Worm (Caenorhabditis elegans) whole organism, L3 larva: ENCODE results near the gene try-5.
A peak's percentile ranks its signal among the peaks of the same experiment; 100 is the strongest.

Experiments
- aly-2 ChIP-seq: fragments of 150-350 bp; optimal IDR thresholded peaks from 2 replicates; lab custom pipeline; 2014; ENCODE audit warnings: missing biosample characterization, missing genetic modification characterization
- ama-1 ChIP-seq: fragments of 150-350 bp; optimal IDR thresholded peaks from 2 replicates; lab custom pipeline; 2018
- ceh-16 ChIP-seq: sonication (generic microtip); optimal IDR thresholded peaks from 2 replicates; lab custom pipeline; 2017; ENCODE audit warnings: missing biosample characterization, missing genetic modification characterization
- ceh-28 ChIP-seq: fragments of 150-350 bp; optimal IDR thresholded peaks from 2 replicates; lab custom pipeline; 2014; ENCODE audit warnings: missing biosample characterization, missing genetic modification reagents, missing genetic modification characterization
- ceh-9 ChIP-seq: sonication (generic microtip); optimal IDR thresholded peaks from 2 replicates; lab custom pipeline; 2018; ENCODE audit warnings: missing biosample characterization, missing genetic modification characterization
- daf-12 ChIP-seq: fragments of 150-350 bp; optimal IDR thresholded peaks from 2 replicates; lab custom pipeline; 2014; ENCODE audit warnings: missing biosample characterization, missing genetic modification reagents, missing genetic modification characterization
- egl-27 ChIP-seq: sonication (generic microtip); optimal IDR thresholded peaks from 4 replicates; lab custom pipeline; 2017; ENCODE audit warnings: missing biosample characterization, missing genetic modification reagents, missing genetic modification characterization
- egl-5 ChIP-seq: fragments of 150-350 bp; optimal IDR thresholded peaks from 2 replicates; lab custom pipeline; 2017; ENCODE audit warnings: missing biosample characterization, missing genetic modification reagents, missing genetic modification characterization, inconsistent platforms
- elt-1 ChIP-seq: fragments of 150-350 bp; optimal IDR thresholded peaks from 2 replicates; lab custom pipeline; 2014; ENCODE audit warnings: missing biosample characterization, missing genetic modification characterization
- elt-2 ChIP-seq: sonication (generic microtip); optimal IDR thresholded peaks from 2 replicates; lab custom pipeline; 2016; ENCODE audit warnings: missing genetic modification reagents, mild to moderate bottlenecking, missing genetic modification characterization, missing compliant biosample characterization
- elt-3 ChIP-seq, 3 experiments: fragments of 150-350 bp in 1 of 3; sonication (generic microtip) in 2 of 3; optimal IDR thresholded peaks; 2 replicates in 2 of 3; 4 replicates in 1 of 3; lab custom pipeline; 2014 to 2017; ENCODE audit warnings: missing biosample characterization in 3 of 3, missing genetic modification characterization in 3 of 3
- eor-1 ChIP-seq, 2 experiments: fragments of 150-350 bp; optimal IDR thresholded peaks; 2 replicates each; lab custom pipeline; 2014 to 2018; ENCODE audit warnings: missing biosample characterization in 2 of 2, missing genetic modification characterization in 2 of 2
- fkh-10 ChIP-seq: sonication (generic microtip); optimal IDR thresholded peaks from 2 replicates; lab custom pipeline; 2017; ENCODE audit warnings: missing biosample characterization, missing genetic modification reagents, missing genetic modification characterization
- jun-1 ChIP-seq: fragments of 150-350 bp; optimal IDR thresholded peaks from 2 replicates; lab custom pipeline; 2014; ENCODE audit warnings: missing biosample characterization, missing genetic modification reagents, missing genetic modification characterization
- lin-15B ChIP-seq: fragments of 150-350 bp; optimal IDR thresholded peaks from 2 replicates; lab custom pipeline; 2014; ENCODE audit warnings: missing biosample characterization, missing genetic modification characterization
- mdl-1 ChIP-seq: fragments of 150-350 bp; optimal IDR thresholded peaks from 2 replicates; lab custom pipeline; 2014; ENCODE audit warnings: missing biosample characterization, missing genetic modification characterization
- nfya-1 ChIP-seq: sonication (generic microtip); optimal IDR thresholded peaks from 2 replicates; lab custom pipeline; 2017; ENCODE audit warnings: missing genetic modification characterization, mild to moderate bottlenecking, missing compliant biosample characterization, antibody characterized with exemption, moderate library complexity; ENCODE audit not compliant: insufficient read depth
- nhr-12 ChIP-seq: fragments of 150-350 bp; optimal IDR thresholded peaks from 2 replicates; lab custom pipeline; 2014; ENCODE audit warnings: missing biosample characterization, missing genetic modification characterization
- nhr-23 ChIP-seq: fragments of 150-350 bp; optimal IDR thresholded peaks from 2 replicates; lab custom pipeline; 2014; ENCODE audit warnings: missing biosample characterization, missing genetic modification reagents, missing genetic modification characterization
- nhr-25 ChIP-seq: sonication (generic microtip); optimal IDR thresholded peaks from 2 replicates; lab custom pipeline; 2017; ENCODE audit warnings: missing biosample characterization, missing genetic modification characterization
- nhr-28 ChIP-seq: fragments of 150-350 bp; optimal IDR thresholded peaks from 2 replicates; lab custom pipeline; 2014; ENCODE audit warnings: missing biosample characterization, missing genetic modification characterization
- nhr-43 ChIP-seq: sonication (generic microtip); optimal IDR thresholded peaks from 2 replicates; lab custom pipeline; 2016; ENCODE audit warnings: mild to moderate bottlenecking, missing genetic modification characterization, missing compliant biosample characterization; ENCODE audit not compliant: poor library complexity, severe bottlenecking
- nhr-67 ChIP-seq: fragments of 150-350 bp; optimal IDR thresholded peaks from 2 replicates; lab custom pipeline; 2014; ENCODE audit warnings: missing biosample characterization, missing genetic modification characterization
- nhr-76 ChIP-seq: fragments of 150-350 bp; sonication (generic microtip); optimal IDR thresholded peaks from 5 replicates; lab custom pipeline; 2014; ENCODE audit warnings: missing biosample characterization, missing genetic modification characterization
- pha-4 ChIP-seq: fragments of 150-350 bp; optimal IDR thresholded peaks from 2 replicates; lab custom pipeline; 2014; ENCODE audit warnings: missing biosample characterization, missing genetic modification reagents, missing genetic modification characterization
- pqm-1 ChIP-seq: fragments of 150-350 bp; optimal IDR thresholded peaks from 2 replicates; lab custom pipeline; 2017; ENCODE audit warnings: missing biosample characterization, missing genetic modification characterization, inconsistent platforms
- sea-2 ChIP-seq: fragments of 150-350 bp; sonication (generic microtip); optimal IDR thresholded peaks from 4 replicates; lab custom pipeline; 2014; ENCODE audit warnings: missing biosample characterization, missing genetic modification reagents, missing genetic modification characterization
- skn-1 ChIP-seq: fragments of 150-350 bp; optimal IDR thresholded peaks from 2 replicates; lab custom pipeline; 2014; ENCODE audit warnings: missing biosample characterization, missing genetic modification characterization
- snpc-4 ChIP-seq: fragments of 150-350 bp; optimal IDR thresholded peaks from 2 replicates; lab custom pipeline; 2014; ENCODE audit warnings: missing biosample characterization, missing genetic modification characterization
- tbx-2 ChIP-seq: sonication (generic microtip); optimal IDR thresholded peaks from 2 replicates; lab custom pipeline; 2016; ENCODE audit warnings: mild to moderate bottlenecking, missing genetic modification characterization, missing compliant biosample characterization
- ztf-11 ChIP-seq: fragments of 150-350 bp; optimal IDR thresholded peaks from 2 replicates; lab custom pipeline; 2014; ENCODE audit warnings: missing biosample characterization, missing genetic modification characterization
- ztf-4 ChIP-seq: fragments of 150-350 bp; optimal IDR thresholded peaks from 2 replicates; lab custom pipeline; 2014; ENCODE audit warnings: missing biosample characterization, missing genetic modification characterization

try-5 gene

DNA sequence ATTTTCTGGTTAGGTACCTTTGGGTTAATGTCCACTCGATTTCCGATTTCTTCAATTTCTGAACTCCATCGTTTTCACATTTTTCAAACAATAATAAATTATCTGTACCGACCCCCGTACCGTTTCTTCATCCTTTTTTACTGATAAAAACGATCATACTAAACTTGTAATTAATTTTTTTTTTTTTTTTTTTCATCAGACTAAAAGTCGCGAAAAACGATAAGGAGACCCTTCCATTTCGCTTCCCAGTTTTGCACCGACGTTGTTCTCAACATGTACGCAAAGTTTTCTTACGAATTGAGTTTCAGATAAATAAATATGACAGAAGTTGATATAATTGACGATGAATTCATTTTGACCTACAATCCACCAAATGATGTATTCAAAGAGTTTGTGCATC is 25.7 kb upstream of the try-5 start, which contains the start of gene F44A2.7:
Gene F44A2.7 (plus strand): TSS at position 301 of the 400 bp plus-strand sequence.
- TF ChIP-seq egl-27 (tag; lab: Kevin White, UChicago) (no peak), elt-2 (tag; lab: Kevin White, UChicago) (peak; percentile 13)

DNA sequence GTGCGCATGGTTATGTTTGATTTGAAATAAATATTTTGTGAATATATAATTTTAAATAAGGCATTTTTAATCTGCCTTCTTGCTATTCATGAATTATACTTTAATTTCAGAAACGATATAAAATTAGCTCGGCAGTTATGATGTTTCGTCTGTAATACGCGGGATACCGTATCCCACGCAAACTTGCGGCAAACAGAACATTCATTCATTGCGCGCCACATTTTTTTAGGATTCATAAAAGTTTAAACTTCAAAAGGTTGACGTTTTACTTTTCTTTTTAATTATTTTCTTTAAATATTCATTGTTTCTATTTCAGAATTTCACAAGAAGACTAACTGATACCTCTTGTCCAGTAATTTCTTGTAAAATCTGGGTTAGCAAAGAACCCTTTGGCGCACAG is 24.0 kb upstream of the try-5 start, which contains the start of gene tag-153:
Gene tag-153 (plus strand): TSS at position 200 of the 400 bp plus-strand sequence.
- TF ChIP-seq tbx-2 (tag; lab: Kevin White, UChicago) (no peak), nfya-1 (tag; lab: Kevin White, UChicago) (no peak), nhr-76 (tag; lab: Kevin White, UChicago) (no peak), nhr-67 (tag; lab: Kevin White, UChicago) (no peak), ceh-16 (tag; lab: Kevin White, UChicago) (no peak), daf-12 (tag; lab: Kevin White, UChicago) (no peak), elt-3 (tag; optimal IDR thresholded peaks at IDR 0.05; lab: Kevin White, UChicago) (no peak), ztf-4 (no peak)

DNA sequence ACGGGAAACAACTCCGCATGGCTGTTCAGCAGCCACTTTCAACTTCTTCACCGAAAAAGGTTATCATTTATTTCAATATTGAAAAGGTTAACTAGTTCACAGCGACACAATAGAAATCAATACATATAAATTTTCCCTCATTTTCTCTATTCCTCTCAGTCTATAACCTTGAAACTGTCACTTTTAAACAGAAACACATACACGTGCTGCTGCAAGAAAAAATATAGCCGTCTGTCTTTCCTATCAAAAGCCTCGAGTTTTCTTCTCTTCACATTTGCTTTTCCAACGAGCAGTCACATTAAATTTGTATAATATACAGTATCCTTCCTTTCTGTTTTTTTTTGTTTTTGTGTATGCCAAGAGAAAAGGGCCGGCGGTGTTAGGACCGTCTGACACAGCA is 22.7 kb upstream of the try-5 start:
- TF ChIP-seq pha-4 (peak; percentile 14), nhr-25 (tag; lab: Kevin White, UChicago) (peak; percentile 65), elt-1 (tag; lab: Kevin White, UChicago) (no peak), jun-1 (tag; lab: Kevin White, UChicago) (no peak), elt-2 (tag; lab: Kevin White, UChicago) (peak; percentile 20)
- TF ChIP-seq, all 47 proteins: peak for 3

DNA sequence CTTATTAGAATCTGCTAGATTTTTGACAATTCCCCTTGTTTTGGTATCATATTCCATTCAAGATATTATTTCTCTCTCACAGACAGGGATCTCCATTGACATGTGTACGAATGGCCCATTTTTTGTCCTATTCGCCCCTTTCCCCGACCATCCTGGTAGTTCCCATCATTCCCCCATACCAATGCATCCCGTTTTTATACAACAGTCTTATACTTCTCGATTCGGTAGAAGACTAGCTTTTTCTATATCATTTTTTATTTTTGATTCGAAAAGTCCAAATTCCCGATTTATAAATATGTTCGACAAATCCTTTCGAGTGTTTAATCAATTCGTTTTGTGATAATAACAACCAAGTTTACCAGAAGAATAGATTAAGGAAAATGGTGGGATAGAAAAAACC is 19.9 kb upstream of the try-5 start:
- TF ChIP-seq ceh-16 (tag; lab: Kevin White, UChicago) (no peak), snpc-4 (tag; lab: Kevin White, UChicago) (no peak), fkh-10 (GFP tag; lab: Kevin White, UChicago) (no peak), ztf-11 (tag; lab: Kevin White, UChicago) (no peak), skn-1 (tag; lab: Kevin White, UChicago) (no peak), nhr-76 (tag; lab: Kevin White, UChicago) (no peak), mdl-1 (tag; lab: Kevin White, UChicago) (no peak), elt-2 (tag; lab: Kevin White, UChicago) (no peak), nhr-28 (tag; lab: Kevin White, UChicago) (no peak), ztf-4 (no peak), nhr-25 (tag; lab: Kevin White, UChicago) (no peak), eor-1 (tag; optimal IDR thresholded peaks at IDR 0.05; lab: Kevin White, UChicago) (no peak), ceh-28 (tag; lab: Kevin White, UChicago) (no peak), egl-27 (tag; lab: Kevin White, UChicago) (no peak), ama-1 (lab: Kevin White, UChicago) (no peak), nfya-1 (tag; lab: Kevin White, UChicago) (no peak), egl-5 (tag; lab: Kevin White, UChicago) (no peak), nhr-12 (no peak), sea-2 (GFP tag; lab: Kevin White, UChicago) (no peak), lin-15B (tag; lab: Kevin White, UChicago) (no peak)

DNA sequence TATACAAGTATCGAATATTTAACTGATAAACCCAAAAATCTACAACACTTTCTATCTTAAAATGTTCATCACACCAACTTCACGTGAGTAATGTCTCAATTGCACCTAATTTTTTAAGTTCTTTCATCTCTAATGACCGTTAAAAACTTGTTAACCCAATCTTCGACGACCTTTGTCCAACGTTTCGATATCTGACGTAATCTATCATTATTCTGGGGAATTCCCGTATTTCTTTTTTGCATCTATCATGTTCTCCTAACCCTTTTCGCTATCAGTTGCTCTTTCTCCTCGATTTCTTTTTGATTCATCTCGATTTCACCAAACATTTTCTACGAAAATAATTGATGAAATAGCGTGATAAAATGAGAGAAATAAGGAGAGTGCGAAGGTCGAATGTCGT is 19.2 kb upstream of the try-5 start:
- TF ChIP-seq elt-2 (tag; lab: Kevin White, UChicago) (peak; percentile 72), eor-1 (tag; optimal IDR thresholded peaks at IDR 0.05; lab: Kevin White, UChicago) (no peak), nhr-43 (tag; lab: Kevin White, UChicago) (peak; percentile 53), pqm-1 (no peak), nfya-1 (tag; lab: Kevin White, UChicago) (no peak), ceh-9 (tag; lab: Kevin White, UChicago) (no peak), aly-2 (tag; lab: Kevin White, UChicago) (no peak), nhr-25 (tag; lab: Kevin White, UChicago) (peak; percentile 49), nhr-23 (peak; percentile 87)
